Fruit fly (Drosophila melanogaster) S2 (cell line): ENCODE measurements around the gene aqz.

Experiments
- CG8478 ChIP-seq: fragments of >200 bp; optimal IDR thresholded peaks from 2 replicates; lab custom pipeline; 2018
- CTCF ChIP-seq, 2 experiments: fragments of >200 bp; optimal IDR thresholded peaks; 2 replicates each; lab custom pipeline; 2018

DNA sequence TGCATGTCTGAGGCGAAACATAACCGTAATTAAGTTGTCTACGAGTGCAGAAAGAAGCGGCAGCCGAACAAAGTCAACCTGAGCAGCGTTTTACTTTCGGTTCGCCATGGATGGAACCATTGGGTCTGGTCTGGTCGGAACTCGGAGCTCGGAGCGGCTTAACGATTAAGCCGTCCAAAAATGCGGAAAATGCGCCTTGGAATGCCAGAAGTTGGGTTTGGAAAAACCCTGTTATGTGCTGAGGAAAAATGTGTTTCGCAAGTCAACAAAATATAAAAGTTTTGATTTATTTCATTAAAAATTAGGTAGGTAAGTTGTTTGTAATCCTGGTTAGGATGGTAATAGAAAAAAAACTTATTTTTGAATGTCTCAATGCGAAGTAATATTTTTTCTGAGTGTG lies 21.1 kb upstream of the aqz start:
- TF ChIP-seq CG8478 (lab: Kevin White, UChicago) (no peak), CTCF (optimal IDR thresholded peaks at IDR 0.05; lab: Kevin White, UChicago) (no peak)
